ENCODE assay signal across 2 fruit fly cellular contexts in the genomic region with DNA sequence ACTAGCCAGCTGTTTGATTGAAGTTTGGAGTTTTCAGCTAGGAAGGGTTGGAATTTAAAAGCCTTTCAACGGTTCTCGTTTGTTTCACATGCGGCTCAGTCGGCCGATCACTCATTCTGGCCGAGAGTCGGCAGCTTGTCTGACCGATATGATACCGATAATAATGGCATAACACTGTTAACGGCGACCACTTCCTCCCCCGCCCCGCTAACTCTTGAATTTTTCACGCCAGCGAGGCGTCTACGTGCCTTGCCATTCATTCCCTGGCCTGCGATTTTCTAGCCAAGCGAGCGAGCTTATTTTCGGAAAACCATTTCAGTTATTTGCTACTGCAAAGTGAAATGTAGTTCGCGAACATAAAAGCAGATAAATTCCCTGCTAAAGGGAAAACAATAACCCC.
A peak's percentile ranks its signal among the peaks of the same experiment; 100 is the strongest.
TF ChIP-seq lines count a peak whose summit lies in the region.

No protein-coding gene starts in this region.

- TF ChIP-seq CTCF in whole organism, embryonic (GFP tag; optimal IDR thresholded peaks at IDR 0.05; lab: Kevin White, UChicago) = no peak

TF ChIP-seq in whole organism, embryonic, 481 proteins besides CTCF, POLR2A, EP300 and RAD21:
- TF ChIP-seq CG11247 (GFP tag; IDR thresholded peaks at IDR 0.05; lab: Robert Waterston, UW) (no peak), Pdp1 (GFP tag; optimal IDR thresholded peaks at IDR 0.05; lab: Kevin White, UChicago) (peak in 1 of 2 experiments; percentile 20), lab (GFP tag; optimal IDR thresholded peaks at IDR 0.05; lab: Kevin White, UChicago) (peak; percentile 69), CG6689 (GFP tag; IDR thresholded peaks at IDR 0.05; lab: Robert Waterston, UW) (no peak), Med (GFP tag; lab: Kevin White, UChicago) (peak; percentile 60), eyg (GFP tag; optimal IDR thresholded peaks at IDR 0.05; lab: Kevin White, UChicago) (no peak), yki (optimal IDR thresholded peaks at IDR 0.05; lab: Kevin White, UChicago) (no peak), luna (GFP tag; optimal IDR thresholded peaks at IDR 0.05; lab: Kevin White, UChicago) (no peak), Nf-YB (GFP tag; optimal IDR thresholded peaks at IDR 0.05; lab: Kevin White, UChicago) (no peak), ab (GFP tag; optimal IDR thresholded peaks at IDR 0.05; lab: Kevin White, UChicago) (no peak), CG16815 (GFP tag; optimal IDR thresholded peaks at IDR 0.05; lab: Kevin White, UChicago) (no peak), PHDP (tag; optimal IDR thresholded peaks at IDR 0.05; lab: Kevin White, UChicago) (no peak), fd96Cb (tag; optimal IDR thresholded peaks at IDR 0.05; lab: Kevin White, UChicago) (no peak), exex (tag; optimal IDR thresholded peaks at IDR 0.05; lab: Kevin White, UChicago) (peak; percentile 5), CG16779 (GFP tag; IDR thresholded peaks at IDR 0.05; lab: Robert Waterston, UW) (no peak), croc (GFP tag; conservative IDR thresholded peaks at IDR 0.05; lab: Robert Waterston, UW) (no peak), NC2α (GFP tag; optimal IDR thresholded peaks at IDR 0.05; lab: Kevin White, UChicago) (no peak), Hey (tag; optimal IDR thresholded peaks at IDR 0.05; lab: Kevin White, UChicago) (no peak), CG4854 (GFP tag; optimal IDR thresholded peaks at IDR 0.05; lab: Kevin White, UChicago) (no peak), bab2 (GFP tag; optimal IDR thresholded peaks at IDR 0.05; lab: Kevin White, UChicago) (no peak), CG14667 (GFP tag; IDR thresholded peaks at IDR 0.05; lab: Robert Waterston, UW) (no peak), Xrp1 (GFP tag; IDR thresholded peaks at IDR 0.05; lab: Robert Waterston, UW) (no peak), CG17802 (tag; optimal IDR thresholded peaks at IDR 0.05; lab: Kevin White, UChicago) (no peak), CG12071 (GFP tag; optimal IDR thresholded peaks at IDR 0.05; lab: Kevin White, UChicago) (no peak)

TF ChIP-seq in whole organism, prepupa, 60 proteins besides CTCF, POLR2A, EP300 and RAD21:
- TF ChIP-seq Ets21C (GFP tag; optimal IDR thresholded peaks at IDR 0.05; lab: Kevin White, UChicago) (no peak), CG15336 (GFP tag; IDR thresholded peaks at IDR 0.05; lab: Robert Waterston, UW) (no peak), vri (GFP tag; optimal IDR thresholded peaks at IDR 0.05; lab: Kevin White, UChicago) (peak; percentile 90), CG10669 (GFP tag; optimal IDR thresholded peaks at IDR 0.05; lab: Kevin White, UChicago) (no peak), spab (GFP tag; optimal IDR thresholded peaks at IDR 0.05; lab: Kevin White, UChicago) (no peak)
